Worm (Caenorhabditis elegans) whole organism, L1 larva: Measurements from ENCODE around the gene Y44A6D.6.

Experiments used
- C04F5.9 ChIP-seq: sonication (generic microtip); optimal IDR thresholded peaks from 2 replicates; lab custom pipeline; 2016; ENCODE audit warnings: missing genetic modification characterization, missing compliant biosample characterization
- C16A3.4 ChIP-seq: fragments of 150-350 bp; optimal IDR thresholded peaks from 2 replicates; lab custom pipeline; 2014; ENCODE audit warnings: missing biosample characterization, missing genetic modification characterization
- dpl-1 ChIP-seq, 3 experiments: fragments of 150-350 bp in 2 of 3; sonication (generic microtip) in 1 of 3; optimal IDR thresholded peaks; 2 replicates each; lab custom pipeline; 2014 to 2017; ENCODE audit warnings: missing biosample characterization in 3 of 3, missing genetic modification characterization in 3 of 3, missing genetic modification reagents in 3 of 3
- elt-2 ChIP-seq: sonication (generic microtip); optimal IDR thresholded peaks from 2 replicates; lab custom pipeline; 2016; ENCODE audit warnings: missing genetic modification characterization, mild to moderate bottlenecking, inconsistent platforms, missing compliant biosample characterization, missing genetic modification reagents
- elt-3 ChIP-seq, 6 experiments: fragments of 150-350 bp in 1 of 6; sonication (generic microtip); optimal IDR thresholded peaks; 2 replicates each; lab custom pipeline; 2017 to 2018; ENCODE audit warnings: missing biosample characterization in 6 of 6, missing genetic modification characterization in 6 of 6, inconsistent platforms in 1 of 6
- jun-1 ChIP-seq: fragments of 150-350 bp; optimal IDR thresholded peaks from 2 replicates; lab custom pipeline; 2014; ENCODE audit warnings: missing biosample characterization, missing genetic modification reagents, missing genetic modification characterization
- lin-13 ChIP-seq: fragments of 150-350 bp; optimal IDR thresholded peaks from 2 replicates; lab custom pipeline; 2014; ENCODE audit warnings: missing biosample characterization, missing genetic modification reagents, missing genetic modification characterization
- nhr-12 ChIP-seq: sonication (generic microtip); optimal IDR thresholded peaks from 2 replicates; lab custom pipeline; 2017; ENCODE audit warnings: missing biosample characterization, missing genetic modification characterization
- nhr-76 ChIP-seq: sonication (generic microtip); optimal IDR thresholded peaks from 2 replicates; lab custom pipeline; 2017; ENCODE audit warnings: missing biosample characterization, missing genetic modification characterization
- snpc-4 ChIP-seq: fragments of 150-350 bp; optimal IDR thresholded peaks from 2 replicates; lab custom pipeline; 2014; ENCODE audit warnings: missing biosample characterization, missing genetic modification characterization
- unc-130 ChIP-seq: fragments of 150-350 bp; optimal IDR thresholded peaks from 2 replicates; lab custom pipeline; 2017; ENCODE audit warnings: missing biosample characterization, missing genetic modification characterization, inconsistent platforms
- unc-62 ChIP-seq: fragments of 150-350 bp; optimal IDR thresholded peaks from 2 replicates; lab custom pipeline; 2014; ENCODE audit warnings: missing biosample characterization, missing genetic modification reagents, missing genetic modification characterization
- ztf-11 ChIP-seq, 2 experiments: sonication (generic microtip); optimal IDR thresholded peaks; 2 replicates each; lab custom pipeline; 2016 to 2017; ENCODE audit warnings: missing genetic modification characterization in 2 of 2, missing biosample characterization in 1 of 2, missing compliant biosample characterization in 1 of 2
- ztf-4 ChIP-seq: fragments of 150-350 bp; optimal IDR thresholded peaks from 2 replicates; lab custom pipeline; 2014; ENCODE audit warnings: missing biosample characterization, missing genetic modification characterization

- TF ChIP-seq unc-62 (GFP tag; lab: Kevin White, UChicago) (no peak), jun-1 (tag; lab: Kevin White, UChicago) (no peak), unc-130 (tag; lab: Kevin White, UChicago) (peak; percentile 6), C16A3.4 (tag; lab: Kevin White, UChicago) (no peak), C04F5.9 (tag; lab: Kevin White, UChicago) (no peak), lin-13 (GFP tag; lab: Kevin White, UChicago) (peak; percentile 24), nhr-76 (tag; lab: Kevin White, UChicago) (no peak), ztf-11 (tag; optimal IDR thresholded peaks at IDR 0.05; lab: Kevin White, UChicago) (peak in 1 of 2 experiments; percentile 17), elt-3 (tag; optimal IDR thresholded peaks at IDR 0.05; lab: Kevin White, UChicago) (peak in 1 of 6 experiments; percentile 22), snpc-4 (peak; percentile 65), elt-2 (tag; lab: Kevin White, UChicago) (no peak), nhr-12 (no peak), ztf-4 (tag; lab: Kevin White, UChicago) (no peak), dpl-1 (GFP tag; optimal IDR thresholded peaks at IDR 0.05; lab: Kevin White, UChicago) (peak in 2 of 3 experiments; percentile 22 to 23)
Observed at ce11 chrV:20851847-20852386, 44.8 kb downstream of the Y44A6D.6 start, which contains the start of gene ndua-1.
